Worm (Caenorhabditis elegans) whole organism, midembryonic: Measurements from ENCODE around the gene W02C12.2.
A peak's percentile ranks its signal among the peaks of the same experiment; 100 is the strongest.

ENCODE experiments used
- flt-1 ChIP-seq: fragments of 200-800 bp; sonication (Bioruptor generic); IDR thresholded peaks from 2 replicates; pipeline ENCODE4 v1.3.6; 2022; ENCODE audit warnings: missing genetic modification characterization, missing compliant biosample characterization
- klf-2 ChIP-seq: fragments of 200-800 bp; sonication (Bioruptor generic); conservative IDR thresholded peaks from 2 replicates; pipeline ENCODE4 v1.3.6; 2022; ENCODE audit warnings: missing genetic modification reagents, missing genetic modification characterization, missing compliant biosample characterization
- ztf-23 ChIP-seq: fragments of 200-800 bp; sonication (Bioruptor generic); IDR thresholded peaks from 2 replicates; pipeline ENCODE4 v1.3.6; 2022; ENCODE audit warnings: missing genetic modification reagents, missing genetic modification characterization, missing compliant biosample characterization
- ztf-29 ChIP-seq: fragments of 200-800 bp; sonication (Bioruptor generic); IDR thresholded peaks from 2 replicates; pipeline ENCODE4 v1.3.6; 2022; ENCODE audit warnings: missing genetic modification reagents, missing genetic modification characterization, missing compliant biosample characterization

ce11 chrIV:4034883-4035282 lies 27.1 kb upstream of the W02C12.2 start, which contains the start of gene hlh-30:
- no peak for TF ChIP-seq ztf-23 (GFP tag; lab: Robert Waterston, UW)
- TF ChIP-seq ztf-29 (GFP tag; lab: Robert Waterston, UW): no peak
- TF ChIP-seq flt-1 (GFP tag; lab: Robert Waterston, UW): 0 out of 2 replicates have a peak, but pooled peaks have one; percentile 16
- TF ChIP-seq klf-2: no peak
